Worm (Caenorhabditis elegans) whole organism, young adult: ENCODE results near the gene ndab-2.

Experiments
- F55B11.4 ChIP-seq: sonication (generic microtip); optimal IDR thresholded peaks from 2 replicates; lab custom pipeline; 2016; ENCODE audit warnings: missing compliant biosample characterization, missing genetic modification characterization, borderline replicate concordance; ENCODE audit not compliant: insufficient read depth
- Y56A3A.18 ChIP-seq: fragments of 200-800 bp; sonication (Bioruptor generic); IDR thresholded peaks from 2 replicates; pipeline ENCODE4 v1.3.6; 2022; ENCODE audit warnings: missing genetic modification reagents, missing genetic modification characterization, missing compliant biosample characterization
- ZK185.1 ChIP-seq: sonication (generic microtip); optimal IDR thresholded peaks from 2 replicates; lab custom pipeline; 2016; ENCODE audit warnings: mild to moderate bottlenecking, missing genetic modification characterization, missing compliant biosample characterization; ENCODE audit not compliant: poor library complexity, severe bottlenecking
- ama-1 ChIP-seq, 3 experiments: fragments of 150-350 bp in 1 of 3; sonication (generic microtip) in 2 of 3; optimal IDR thresholded peaks; 2 replicates each; lab custom pipeline; 2014 to 2018; ENCODE audit warnings: missing biosample characterization in 2 of 3, missing genetic modification characterization in 2 of 3, missing genetic modification reagents in 2 of 3
- lag-1 ChIP-seq: fragments of 200-800 bp; sonication (Bioruptor generic); IDR thresholded peaks from 2 replicates; pipeline ENCODE4 v1.3.6; 2022; ENCODE audit warnings: missing genetic modification reagents, missing genetic modification characterization, missing compliant biosample characterization
- let-526 ChIP-seq: fragments of 200-800 bp; sonication (Bioruptor generic); IDR thresholded peaks from 2 replicates; pipeline ENCODE4 v1.3.6; 2022; ENCODE audit warnings: missing genetic modification reagents, missing genetic modification characterization, missing compliant biosample characterization
- mxl-1 ChIP-seq: sonication (generic microtip); optimal IDR thresholded peaks from 2 replicates; lab custom pipeline; 2016; ENCODE audit warnings: missing genetic modification characterization, missing compliant biosample characterization
- pha-4 ChIP-seq: fragments of 150-350 bp; sonication (generic microtip); optimal IDR thresholded peaks from 2 replicates; lab custom pipeline; 2014; ENCODE audit warnings: missing biosample characterization, missing genetic modification reagents, missing genetic modification characterization
- rcor-1 ChIP-seq: fragments of 200-800 bp; sonication (Bioruptor generic); IDR thresholded peaks from 2 replicates; pipeline ENCODE4 v1.3.6; 2022; ENCODE audit warnings: missing genetic modification reagents, missing genetic modification characterization, missing compliant biosample characterization
- snpc-4 ChIP-seq, 5 experiments: fragments of 150-350 bp in 1 of 5; sonication (generic microtip) in 4 of 5; optimal IDR thresholded peaks; 2 replicates each; lab custom pipeline; 2014 to 2018; ENCODE audit warnings: missing genetic modification characterization in 5 of 5, missing biosample characterization in 3 of 5, antibody characterized with exemption in 2 of 5, mild to moderate bottlenecking in 2 of 5, missing compliant biosample characterization in 2 of 5, missing genotype in 2 of 5, moderate library complexity in 2 of 5, missing genetic modification reagents in 1 of 5
- unc-130 ChIP-seq: sonication (generic microtip); optimal IDR thresholded peaks from 2 replicates; lab custom pipeline; 2016; ENCODE audit warnings: missing genetic modification reagents, missing genetic modification characterization, missing compliant biosample characterization

ce11 chrIII:7166664-7167567 is 13.6 kb upstream of the ndab-2 start:
- TF ChIP-seq unc-130 (GFP tag; lab: Kevin White, UChicago) (no peak), rcor-1 (no peak), lag-1 (GFP tag; lab: Robert Waterston, UW) (no peak), pha-4 (tag; lab: Kevin White, UChicago) (no peak), mxl-1 (tag; lab: Kevin White, UChicago) (no peak), let-526 (no peak), ZK185.1 (tag; lab: Kevin White, UChicago) (no peak), ama-1 (optimal IDR thresholded peaks at IDR 0.05; lab: Kevin White, UChicago) (no peak), ama-1 (GFP tag; optimal IDR thresholded peaks at IDR 0.05; lab: Kevin White, UChicago) (no peak), snpc-4 (GFP tag; optimal IDR thresholded peaks at IDR 0.05; lab: Kevin White, UChicago) (no peak), snpc-4 (tag; optimal IDR thresholded peaks at IDR 0.05; lab: Kevin White, UChicago) (no peak), F55B11.4 (tag; lab: Kevin White, UChicago) (no peak), Y56A3A.18 (GFP tag; lab: Robert Waterston, UW) (no peak)
